Fruit fly (Drosophila melanogaster) S2 (cell line): ENCODE measurements around the gene LManI.

Experiments used
- CG8478 ChIP-seq: fragments of >200 bp; optimal IDR thresholded peaks from 2 replicates; lab custom pipeline; 2018
- CTCF ChIP-seq, 2 experiments: fragments of >200 bp; optimal IDR thresholded peaks; 2 replicates each; lab custom pipeline; 2018

DNA sequence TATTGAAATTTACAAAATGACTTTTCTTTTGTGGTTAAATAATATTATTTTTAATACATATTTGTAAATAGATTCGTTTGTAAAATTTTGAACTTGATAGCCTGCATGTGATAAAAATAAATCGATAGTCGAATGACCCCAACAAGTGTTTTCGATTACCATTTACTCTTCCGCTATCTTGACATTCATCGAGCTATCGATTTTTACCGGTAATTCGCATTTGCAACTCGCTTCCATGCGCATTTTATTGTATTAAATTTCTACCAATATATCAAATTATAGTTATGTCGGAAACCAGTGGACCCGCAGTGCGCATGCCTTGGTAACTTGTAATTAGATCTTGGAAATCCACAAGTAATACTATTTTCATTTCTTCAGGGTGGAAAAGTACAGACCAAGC, 38.1 kb downstream of the LManI start, which contains the start of gene RfC3:
- TF ChIP-seq CTCF (optimal IDR thresholded peaks at IDR 0.05; lab: Kevin White, UChicago) = no peak
- TF ChIP-seq CG8478 = no peak
